Worm (Caenorhabditis elegans): ENCODE measurements around the gene spe-18.
A peak's percentile ranks its signal among the peaks of the same experiment; 100 is the strongest.

spe-18 gene

ce11 chrII:13199674-13200215, 46.5 kb upstream of the spe-18 start, which contains the start of gene btf-1 (continued):
- peak; percentile 84 for TF ChIP-seq mes-2 (tag; optimal IDR thresholded peaks at IDR 0.05; ENCODE audit: poor library complexity, severe bottlenecking)
- 0 out of 2 replicates have a peak, but pooled peaks have one; percentile 9 for TF ChIP-seq nhr-42 (GFP tag; IDR thresholded peaks at IDR 0.05)
- peak; percentile 55 for TF ChIP-seq jun-1 (tag; optimal IDR thresholded peaks at IDR 0.05)
- 0 out of 2 replicates have a peak, but pooled peaks have one; percentile 12 for TF ChIP-seq Y105C5A.15 (GFP tag; IDR thresholded peaks at IDR 0.05)
- no peak for TF ChIP-seq daf-19 (GFP tag; conservative IDR thresholded peaks at IDR 0.05)
- peak; percentile 30 for TF ChIP-seq nhr-28 (tag; optimal IDR thresholded peaks at IDR 0.05)
- no peak for TF ChIP-seq T20F7.1 (GFP tag; optimal IDR thresholded peaks at IDR 0.05)
- TF ChIP-seq duxl-1 (tag; optimal IDR thresholded peaks at IDR 0.05; ENCODE audit: poor library complexity), result peak; percentile 78
- TF ChIP-seq nhr-25 (tag; optimal IDR thresholded peaks at IDR 0.05; ENCODE audit: borderline replicate concordance, insufficient read depth), result peak; percentile 76
- TF ChIP-seq dmd-6 (GFP tag; IDR thresholded peaks at IDR 0.05), result peak; percentile 38
- peak; percentile 59 for TF ChIP-seq sdz-12 (GFP tag; optimal IDR thresholded peaks at IDR 0.05)
- TF ChIP-seq zfp-3 (GFP tag; conservative IDR thresholded peaks at IDR 0.05), result peak; percentile 72
- TF ChIP-seq snpc-1.2 (GFP tag; IDR thresholded peaks at IDR 0.05), result 0 out of 2 replicates have a peak, but pooled peaks have one; percentile 17
- TF ChIP-seq pha-4 (GFP tag; IDR thresholded peaks at IDR 0.05), result peak; percentile 50; the same call in 1 of the 2 replicates
- no peak for TF ChIP-seq pha-4 (tag; optimal IDR thresholded peaks at IDR 0.05)
- TF ChIP-seq nhr-11 (tag; optimal IDR thresholded peaks at IDR 0.05), result peak; percentile 52
- TF ChIP-seq unc-130 (GFP tag; optimal IDR thresholded peaks at IDR 0.05), result peak; percentile 83
- peak; percentile 9 for TF ChIP-seq gei-8 (GFP tag; optimal IDR thresholded peaks at IDR 0.05)
- peak; percentile 42 for TF ChIP-seq fos-1 (tag; optimal IDR thresholded peaks at IDR 0.05)
- peak; percentile 80 for TF ChIP-seq F10B5.3 (tag; optimal IDR thresholded peaks at IDR 0.05)
- TF ChIP-seq mep-1 (tag; optimal IDR thresholded peaks at IDR 0.05), result peak; percentile 86
- 0 out of 2 replicates have a peak, but pooled peaks have one; percentile 38 for TF ChIP-seq egl-43 (GFP tag; IDR thresholded peaks at IDR 0.05)
- peak; percentile 61 for TF ChIP-seq ceh-20 (GFP tag; IDR thresholded peaks at IDR 0.05)
- TF ChIP-seq nhr-6 (tag; optimal IDR thresholded peaks at IDR 0.05), result peak; percentile 16
- peak; percentile 70 for TF ChIP-seq zip-2 (tag; optimal IDR thresholded peaks at IDR 0.05)
- TF ChIP-seq mdl-1 (tag; optimal IDR thresholded peaks at IDR 0.05), result peak in 1 of 2 experiments; percentile 37
- TF ChIP-seq T26A8.4 (GFP tag; IDR thresholded peaks at IDR 0.05), result peak; percentile 69
- TF ChIP-seq ceh-44 (GFP tag; IDR thresholded peaks at IDR 0.05), result no peak
- peak; percentile 21 for TF ChIP-seq nhr-48 (tag; optimal IDR thresholded peaks at IDR 0.05)
- TF ChIP-seq cey-2 (tag; optimal IDR thresholded peaks at IDR 0.05; ENCODE audit: borderline replicate concordance, insufficient read depth), result no peak
- no peak for TF ChIP-seq attf-4 (tag; optimal IDR thresholded peaks at IDR 0.05)
- peak; percentile 94 for TF ChIP-seq lin-38 (GFP tag; IDR thresholded peaks at IDR 0.05)
- 0 out of 2 replicates have a peak, but pooled peaks have one; percentile 37 for TF ChIP-seq tra-1 (GFP tag; IDR thresholded peaks at IDR 0.05)
- TF ChIP-seq nhr-102 (tag; optimal IDR thresholded peaks at IDR 0.05), result peak; percentile 61

ce11 chrII:13198845-13199244, 45.6 kb upstream of the spe-18 start:
- TF ChIP-seq hif-1 (tag; optimal IDR thresholded peaks at IDR 0.05) (no peak), D1046.2 (GFP tag; IDR thresholded peaks at IDR 0.05) (no peak), nhr-41 (GFP tag; IDR thresholded peaks at IDR 0.05) (no peak), lin-38 (GFP tag; IDR thresholded peaks at IDR 0.05) (0 out of 2 replicates have a peak, but pooled peaks have one; percentile 19), tag-97 (GFP tag; IDR thresholded peaks at IDR 0.05) (no peak), spr-1 (tag; optimal IDR thresholded peaks at IDR 0.05) (no peak), set-16 (GFP tag; IDR thresholded peaks at IDR 0.05) (no peak), tra-1 (GFP tag; IDR thresholded peaks at IDR 0.05) (no peak), F49E8.2 (tag; optimal IDR thresholded peaks at IDR 0.05; ENCODE audit: borderline replicate concordance) (no peak), hmg-1.1 (GFP tag; IDR thresholded peaks at IDR 0.05) (no peak), madf-9 (GFP tag; conservative IDR thresholded peaks at IDR 0.05) (no peak), unc-62 (GFP tag; optimal IDR thresholded peaks at IDR 0.05 in 1 of 2) (peak in 1 of 2 experiments; percentile 61), unc-62 (tag; optimal IDR thresholded peaks at IDR 0.05) (no peak), snpc-4 (tag; optimal IDR thresholded peaks at IDR 0.05) (no peak), egl-27 (tag; optimal IDR thresholded peaks at IDR 0.05) (no peak), gei-8 (GFP tag; optimal IDR thresholded peaks at IDR 0.05) (no peak), daf-19 (GFP tag; conservative IDR thresholded peaks at IDR 0.05) (no peak), daf-12 (tag; optimal IDR thresholded peaks at IDR 0.05) (no peak), php-3 (GFP tag; IDR thresholded peaks at IDR 0.05) (no peak), dve-1 (tag; optimal IDR thresholded peaks at IDR 0.05; ENCODE audit: insufficient read depth) (peak; percentile 25), snpc-1.2 (GFP tag; IDR thresholded peaks at IDR 0.05) (no peak)
